Worm (Caenorhabditis elegans) whole organism, young adult: Measurements from ENCODE around the gene aly-3.

Experiments used
- B0035.1 ChIP-seq: sonication (generic microtip); optimal IDR thresholded peaks from 2 replicates; lab custom pipeline; 2016; ENCODE audit warnings: missing genetic modification characterization, mild to moderate bottlenecking, missing compliant biosample characterization, missing genotype, missing genetic modification reagents
- D2030.7 ChIP-seq: fragments of 200-800 bp; sonication (Bioruptor generic); IDR thresholded peaks from 2 replicates; pipeline ENCODE4 v1.3.6; 2022; ENCODE audit warnings: missing genetic modification reagents, missing genetic modification characterization, missing compliant biosample characterization
- F49E8.2 ChIP-seq: sonication (generic microtip); optimal IDR thresholded peaks from 3 replicates; lab custom pipeline; 2017; ENCODE audit warnings: missing genetic modification characterization, mild to moderate bottlenecking, missing compliant biosample characterization, antibody characterized with exemption, moderate library complexity; ENCODE audit not compliant: insufficient read depth
- F52B5.7 ChIP-seq: sonication (generic microtip); optimal IDR thresholded peaks from 2 replicates; lab custom pipeline; 2016; ENCODE audit warnings: mild to moderate bottlenecking, missing genetic modification characterization, missing compliant biosample characterization
- T07F8.4 ChIP-seq: sonication (generic microtip); optimal IDR thresholded peaks from 2 replicates; lab custom pipeline; 2016; ENCODE audit warnings: mild to moderate bottlenecking, missing genetic modification characterization, moderate library complexity, missing compliant biosample characterization
- Y53G8AR.9 ChIP-seq: fragments of 200-800 bp; sonication (Bioruptor generic); conservative IDR thresholded peaks from 2 replicates; pipeline ENCODE4 v1.3.6; 2022; ENCODE audit warnings: missing genetic modification reagents, missing genetic modification characterization, missing compliant biosample characterization
- Y56A3A.18 ChIP-seq: fragments of 200-800 bp; sonication (Bioruptor generic); IDR thresholded peaks from 2 replicates; pipeline ENCODE4 v1.3.6; 2022; ENCODE audit warnings: missing genetic modification reagents, missing genetic modification characterization, missing compliant biosample characterization
- Y79H2A.3 ChIP-seq: fragments of 200-800 bp; sonication (Bioruptor generic); conservative IDR thresholded peaks from 2 replicates; pipeline ENCODE4 v1.3.6; 2022; ENCODE audit warnings: missing genetic modification reagents, missing genetic modification characterization, missing compliant biosample characterization
- Y95B8A.8 ChIP-seq: fragments of 200-800 bp; sonication (Bioruptor generic); IDR thresholded peaks from 2 replicates; pipeline ENCODE4 v1.3.6; 2022; ENCODE audit warnings: missing genetic modification reagents, missing genetic modification characterization, missing compliant biosample characterization
- aptf-2 ChIP-seq: fragments of 200-800 bp; sonication (Bioruptor generic); conservative IDR thresholded peaks from 2 replicates; pipeline ENCODE4 v1.3.6; 2022; ENCODE audit warnings: missing genetic modification reagents, missing genetic modification characterization, missing compliant biosample characterization
- atf-7 ChIP-seq: sonication (generic microtip); optimal IDR thresholded peaks from 2 replicates; lab custom pipeline; 2017; ENCODE audit warnings: mild to moderate bottlenecking, missing genetic modification characterization, missing compliant biosample characterization
- cebp-1 ChIP-seq, 2 experiments: fragments of 200-800 bp in 1 of 2; sonication (Bioruptor generic) in 1 of 2; sonication (generic microtip) in 1 of 2; IDR thresholded peaks in 1 of 2; optimal IDR thresholded peaks in 1 of 2; 2 replicates each; pipeline versions ENCODE4 v1.3.6 to Lab custom; 2017 to 2022; ENCODE audit warnings: missing compliant biosample characterization in 2 of 2, missing genetic modification characterization in 2 of 2, mild to moderate bottlenecking in 1 of 2, missing genetic modification reagents in 1 of 2, moderate library complexity in 1 of 2
- cebp-2 ChIP-seq: fragments of 200-800 bp; sonication (Bioruptor generic); IDR thresholded peaks from 2 replicates; pipeline ENCODE4 v1.3.6; 2022; ENCODE audit warnings: missing genetic modification characterization, missing compliant biosample characterization
- ceh-58 ChIP-seq: fragments of 200-800 bp; sonication (Bioruptor generic); IDR thresholded peaks from 2 replicates; pipeline ENCODE4 v1.3.6; 2022; ENCODE audit warnings: missing genetic modification characterization, missing compliant biosample characterization
- chd-7 ChIP-seq: sonication (generic microtip); optimal IDR thresholded peaks from 2 replicates; lab custom pipeline; 2016; ENCODE audit warnings: mild to moderate bottlenecking, missing genetic modification characterization, moderate library complexity, missing compliant biosample characterization
- dox-1 ChIP-seq: fragments of 200-800 bp; sonication (Bioruptor generic); IDR thresholded peaks from 2 replicates; pipeline ENCODE4 v1.3.6; 2022; ENCODE audit warnings: missing genetic modification reagents, missing genetic modification characterization, missing compliant biosample characterization
- egl-18 ChIP-seq: fragments of 200-800 bp; sonication (Bioruptor generic); IDR thresholded peaks from 2 replicates; pipeline ENCODE4 v1.3.6; 2022; ENCODE audit warnings: missing genetic modification reagents, missing genetic modification characterization, missing compliant biosample characterization
- ets-4 ChIP-seq: fragments of 200-800 bp; sonication (Bioruptor generic); optimal IDR thresholded peaks from 2 replicates; lab custom pipeline; 2018; ENCODE audit warnings: mild to moderate bottlenecking, missing genetic modification characterization, missing compliant biosample characterization
- gei-17 ChIP-seq: fragments of 200-800 bp; sonication (Bioruptor generic); optimal IDR thresholded peaks from 2 replicates; lab custom pipeline; 2018; ENCODE audit warnings: mild to moderate bottlenecking, missing genetic modification characterization, missing compliant biosample characterization
- hlh-12 ChIP-seq: sonication (generic microtip); optimal IDR thresholded peaks from 2 replicates; lab custom pipeline; 2016; ENCODE audit warnings: missing genetic modification characterization, missing compliant biosample characterization
- hmg-1.2 ChIP-seq: fragments of 200-800 bp; sonication (Bioruptor generic); IDR thresholded peaks from 2 replicates; pipeline ENCODE4 v1.3.6; 2022; ENCODE audit warnings: missing genetic modification reagents, missing genetic modification characterization, missing compliant biosample characterization
- lin-26 ChIP-seq: fragments of 200-800 bp; sonication (Bioruptor generic); IDR thresholded peaks from 2 replicates; pipeline ENCODE4 v1.3.6; 2022; ENCODE audit warnings: missing genetic modification reagents, missing genetic modification characterization, missing compliant biosample characterization
- lin-35 ChIP-seq, 3 experiments: fragments of 150-350 bp in 2 of 3; sonication (generic microtip) in 1 of 3; optimal IDR thresholded peaks; 2 replicates each; lab custom pipeline; 2014 to 2018; ENCODE audit warnings: missing biosample characterization in 3 of 3, missing genetic modification characterization in 3 of 3, missing genetic modification reagents in 3 of 3
- madf-10 ChIP-seq: sonication (generic microtip); optimal IDR thresholded peaks from 2 replicates; lab custom pipeline; 2016; ENCODE audit warnings: mild to moderate bottlenecking, missing genetic modification characterization, missing compliant biosample characterization
- madf-3 ChIP-seq: fragments of 200-800 bp; sonication (Bioruptor generic); IDR thresholded peaks from 2 replicates; pipeline ENCODE4 v1.3.6; 2022; ENCODE audit warnings: missing genetic modification reagents, missing genetic modification characterization, missing compliant biosample characterization
- madf-6 ChIP-seq: fragments of 200-800 bp; sonication (Bioruptor generic); IDR thresholded peaks from 2 replicates; pipeline ENCODE4 v1.3.6; 2022; ENCODE audit warnings: missing genetic modification reagents, missing genetic modification characterization, missing compliant biosample characterization
- madf-8 ChIP-seq: fragments of 200-800 bp; sonication (Bioruptor generic); conservative IDR thresholded peaks from 2 replicates; pipeline ENCODE4 v1.3.6; 2022; ENCODE audit warnings: missing genetic modification reagents, missing genetic modification characterization, missing compliant biosample characterization
- nhr-120 ChIP-seq: fragments of 200-800 bp; sonication (Bioruptor generic); IDR thresholded peaks from 2 replicates; pipeline ENCODE4 v1.3.6; 2022; ENCODE audit warnings: missing genetic modification characterization, missing compliant biosample characterization
- nhr-179 ChIP-seq: sonication (generic microtip); optimal IDR thresholded peaks from 2 replicates; lab custom pipeline; 2016; ENCODE audit warnings: mild to moderate bottlenecking, missing genetic modification characterization, missing compliant biosample characterization
- nhr-27 ChIP-seq: fragments of 200-800 bp; sonication (Bioruptor generic); optimal IDR thresholded peaks from 2 replicates; lab custom pipeline; 2018; ENCODE audit warnings: mild to moderate bottlenecking, missing genetic modification characterization, moderate library complexity, missing compliant biosample characterization
- pha-4 ChIP-seq: fragments of 150-350 bp; sonication (generic microtip); optimal IDR thresholded peaks from 2 replicates; lab custom pipeline; 2014; ENCODE audit warnings: missing biosample characterization, missing genetic modification reagents, missing genetic modification characterization
- snpc-1.3 ChIP-seq: sonication (generic microtip); optimal IDR thresholded peaks from 2 replicates; lab custom pipeline; 2017; ENCODE audit warnings: missing genetic modification characterization, mild to moderate bottlenecking, missing compliant biosample characterization, antibody characterized with exemption, moderate library complexity, missing genotype, missing genetic modification reagents; ENCODE audit not compliant: insufficient read depth
- snpc-4 ChIP-seq, 5 experiments: fragments of 150-350 bp in 1 of 5; sonication (generic microtip) in 4 of 5; optimal IDR thresholded peaks; 2 replicates each; lab custom pipeline; 2014 to 2018; ENCODE audit warnings: missing genetic modification characterization in 5 of 5, missing biosample characterization in 3 of 5, antibody characterized with exemption in 2 of 5, mild to moderate bottlenecking in 2 of 5, missing compliant biosample characterization in 2 of 5, missing genotype in 2 of 5, moderate library complexity in 2 of 5, missing genetic modification reagents in 1 of 5
- tlf-1 ChIP-seq: fragments of 200-800 bp; sonication (Bioruptor generic); optimal IDR thresholded peaks from 2 replicates; lab custom pipeline; 2018; ENCODE audit warnings: mild to moderate bottlenecking, missing genetic modification characterization, missing compliant biosample characterization
- unc-130 ChIP-seq: sonication (generic microtip); optimal IDR thresholded peaks from 2 replicates; lab custom pipeline; 2016; ENCODE audit warnings: missing genetic modification reagents, missing genetic modification characterization, missing compliant biosample characterization
- xnd-1 ChIP-seq: sonication (generic microtip); optimal IDR thresholded peaks from 2 replicates; lab custom pipeline; 2016; ENCODE audit warnings: missing genotype, missing genetic modification reagents, missing genetic modification characterization, missing compliant biosample characterization
- zfh-2 ChIP-seq: fragments of 200-800 bp; sonication (Bioruptor generic); conservative IDR thresholded peaks from 2 replicates; pipeline ENCODE4 v1.3.6; 2022; ENCODE audit warnings: missing genetic modification reagents, missing genetic modification characterization, missing compliant biosample characterization

The aly-3 gene

ce11 chrIV:12126740-12127472, 3.8 kb downstream of the aly-3 start (continued):
- no peak for TF ChIP-seq dox-1
- no peak for TF ChIP-seq snpc-1.3
- no peak for TF ChIP-seq Y56A3A.18
- peak; percentile 74 for TF ChIP-seq madf-6
- no peak for TF ChIP-seq aptf-2
- peak; percentile 67 for TF ChIP-seq xnd-1
- no peak for TF ChIP-seq zfh-2 (GFP tag; lab: Robert Waterston, UW)
- TF ChIP-seq lin-26 (GFP tag; lab: Robert Waterston, UW) = no peak
- no peak for TF ChIP-seq ets-4 (GFP tag; lab: Kevin White, UChicago)
- TF ChIP-seq nhr-179 = no peak
- TF ChIP-seq gei-17 (GFP tag; lab: Kevin White, UChicago) = no peak
- TF ChIP-seq B0035.1 (tag; lab: Kevin White, UChicago) = no peak
- TF ChIP-seq D2030.7 = peak; percentile 33; the same call in 1 of the 2 replicates
- no peak for TF ChIP-seq lin-35 (GFP tag; optimal IDR thresholded peaks at IDR 0.05; lab: Kevin White, UChicago)
- no peak for TF ChIP-seq egl-18 (GFP tag; lab: Robert Waterston, UW)
- TF ChIP-seq snpc-4 (GFP tag; optimal IDR thresholded peaks at IDR 0.05; lab: Kevin White, UChicago) = no peak
- no peak for TF ChIP-seq snpc-4 (tag; optimal IDR thresholded peaks at IDR 0.05; lab: Kevin White, UChicago)
- no peak for TF ChIP-seq tlf-1
- no peak for TF ChIP-seq pha-4 (tag; lab: Kevin White, UChicago)
- no peak for TF ChIP-seq F52B5.7 (tag; lab: Kevin White, UChicago)
- TF ChIP-seq Y95B8A.8 (GFP tag; lab: Robert Waterston, UW) = no peak
- TF ChIP-seq unc-130 (GFP tag; lab: Kevin White, UChicago) = no peak
- no peak for TF ChIP-seq T07F8.4 (tag; lab: Kevin White, UChicago)
- TF ChIP-seq madf-10 (tag; lab: Kevin White, UChicago) = no peak
- TF ChIP-seq hmg-1.2 (GFP tag; lab: Robert Waterston, UW) = no peak
- no peak for TF ChIP-seq nhr-27 (tag; lab: Kevin White, UChicago)
- peak; percentile 18 for TF ChIP-seq F49E8.2
- TF ChIP-seq cebp-2 (GFP tag; lab: Robert Waterston, UW) = no peak
- no peak for TF ChIP-seq nhr-120 (GFP tag; lab: Robert Waterston, UW)
- TF ChIP-seq madf-3 (GFP tag; lab: Robert Waterston, UW) = no peak
- TF ChIP-seq hlh-12 = no peak
- TF ChIP-seq chd-7 = no peak
- TF ChIP-seq Y79H2A.3 (GFP tag; lab: Robert Waterston, UW) = no peak
- TF ChIP-seq atf-7 (tag; lab: Kevin White, UChicago) = no peak
- no peak for TF ChIP-seq ceh-58 (GFP tag; lab: Robert Waterston, UW)
- TF ChIP-seq madf-8 (GFP tag; lab: Robert Waterston, UW) = peak; percentile 43; the same call in 1 of the 2 replicates
- no peak for TF ChIP-seq Y53G8AR.9 (GFP tag; lab: Robert Waterston, UW)

- TF ChIP-seq cebp-1 (GFP tag; IDR thresholded peaks at IDR 0.05; lab: Robert Waterston, UW) (0 out of 2 replicates have a peak, but pooled peaks have one; percentile 24), cebp-1 (tag; optimal IDR thresholded peaks at IDR 0.05; lab: Kevin White, UChicago) (peak; percentile 59), madf-10 (tag; lab: Kevin White, UChicago) (no peak), cebp-2 (GFP tag; lab: Robert Waterston, UW) (0 out of 2 replicates have a peak, but pooled peaks have one; percentile 41)
Measured at ce11 chrIV:12127838-12128237, 4.8 kb downstream of the aly-3 start.
